Worm (Caenorhabditis elegans) whole organism, mixed stage, embryonic: ENCODE data around the gene pho-4.

Experiments
- ceh-43 ChIP-seq: fragments of 200-800 bp; sonication (Bioruptor generic); optimal IDR thresholded peaks from 2 replicates; lab custom pipeline; 2018; ENCODE audit warnings: mild to moderate bottlenecking, missing genetic modification characterization, moderate library complexity, missing compliant biosample characterization
- drap-1 ChIP-seq: fragments of 200-800 bp; sonication (Bioruptor generic); optimal IDR thresholded peaks from 3 replicates; lab custom pipeline; 2018; ENCODE audit warnings: mild to moderate bottlenecking, missing genetic modification characterization, missing compliant biosample characterization
- elt-3 ChIP-seq: fragments of 150-350 bp; optimal IDR thresholded peaks from 2 replicates; lab custom pipeline; 2014; ENCODE audit warnings: missing biosample characterization, missing genetic modification characterization
- lsy-2 ChIP-seq: fragments of 150-350 bp; optimal IDR thresholded peaks from 2 replicates; lab custom pipeline; 2014; ENCODE audit warnings: missing biosample characterization, missing genetic modification characterization
- mep-1 ChIP-seq: fragments of 150-350 bp; optimal IDR thresholded peaks from 2 replicates; lab custom pipeline; 2017; ENCODE audit warnings: missing biosample characterization, missing genetic modification reagents, missing genetic modification characterization, inconsistent platforms
- snpc-4 ChIP-seq: fragments of 150-350 bp; optimal IDR thresholded peaks from 2 replicates; lab custom pipeline; 2014; ENCODE audit warnings: missing biosample characterization, missing genetic modification characterization
- unc-39 ChIP-seq: fragments of 150-350 bp; optimal IDR thresholded peaks from 2 replicates; lab custom pipeline; 2014; ENCODE audit warnings: missing biosample characterization, missing genetic modification characterization
- unc-62 ChIP-seq: fragments of 150-350 bp; optimal IDR thresholded peaks from 2 replicates; lab custom pipeline; 2014; ENCODE audit warnings: missing biosample characterization, missing genetic modification reagents, missing genetic modification characterization

ce11 chrII:5282192-5282591 is 43.9 kb upstream of the pho-4 start, which contains the start of gene pmt-1:
- no peak for TF ChIP-seq snpc-4 (tag; lab: Kevin White, UChicago)
- TF ChIP-seq unc-62 = no peak
- TF ChIP-seq lsy-2 = no peak
- TF ChIP-seq ceh-43 = no peak
- no peak for TF ChIP-seq unc-39
- TF ChIP-seq elt-3 (tag; lab: Kevin White, UChicago) = no peak
- no peak for TF ChIP-seq drap-1
- no peak for TF ChIP-seq mep-1 (tag; lab: Kevin White, UChicago)
